Worm (Caenorhabditis elegans): Measurements from ENCODE around the gene F29B9.5.

DNA sequence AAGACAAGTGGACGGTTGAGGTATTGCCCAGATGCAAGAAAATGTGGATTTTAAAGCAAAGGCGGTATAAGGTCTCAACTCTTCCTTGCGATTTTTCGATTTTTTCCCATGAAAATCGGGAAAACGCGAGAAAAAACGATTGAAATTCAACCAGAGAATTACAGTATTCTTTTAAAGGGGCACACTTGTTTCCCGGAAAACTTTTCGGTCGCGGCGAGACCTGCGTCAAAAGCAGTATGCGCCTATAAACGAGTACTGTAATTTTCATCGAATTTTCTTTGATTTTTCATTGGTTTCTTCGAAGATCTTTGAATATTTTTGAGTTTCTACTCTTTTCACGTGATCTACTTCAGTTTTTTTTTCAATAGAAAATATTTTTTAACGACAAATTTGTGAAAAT lies 1.5 kb downstream of the F29B9.5 start:
- no peak for TF ChIP-seq ceh-44 (GFP tag; IDR thresholded peaks at IDR 0.05)
- no peak for TF ChIP-seq nhr-11 (tag; optimal IDR thresholded peaks at IDR 0.05)
- TF ChIP-seq nhr-77 (tag; optimal IDR thresholded peaks at IDR 0.05): no peak
- no peak for TF ChIP-seq snpc-4 (tag; optimal IDR thresholded peaks at IDR 0.05)
- TF ChIP-seq ceh-20 (GFP tag; IDR thresholded peaks at IDR 0.05): no peak
- no peak for TF ChIP-seq pqm-1 (tag; optimal IDR thresholded peaks at IDR 0.05)
- TF ChIP-seq fos-1 (tag; optimal IDR thresholded peaks at IDR 0.05): no peak
- no peak for TF ChIP-seq skn-1 (tag; optimal IDR thresholded peaks at IDR 0.05)
- TF ChIP-seq unc-39 (tag; optimal IDR thresholded peaks at IDR 0.05): no peak
- no peak for TF ChIP-seq unc-130 (GFP tag; optimal IDR thresholded peaks at IDR 0.05)
- no peak for TF ChIP-seq ztf-11 (tag; optimal IDR thresholded peaks at IDR 0.05)
- TF ChIP-seq ceh-82 (tag; optimal IDR thresholded peaks at IDR 0.05): no peak
- TF ChIP-seq lin-13 (GFP tag; optimal IDR thresholded peaks at IDR 0.05): no peak
- no peak for TF ChIP-seq ctbp-1 (GFP tag; IDR thresholded peaks at IDR 0.05)
